Fruit fly (Drosophila melanogaster): ENCODE measurements around the gene Trmt61.

Gene Trmt61

dm6 chr3R:26081380-26081991 is 22.2 kb downstream of the Trmt61 start:
- TF ChIP-seq az2 (GFP tag; optimal IDR thresholded peaks at IDR 0.05) (peak; percentile 52), CG30431 (GFP tag; optimal IDR thresholded peaks at IDR 0.05) (peak; percentile 2), CG11247 (GFP tag; IDR thresholded peaks at IDR 0.05) (0 out of 2 replicates have a peak, but pooled peaks have one; percentile 29), CG10267 (tag; optimal IDR thresholded peaks at IDR 0.05) (peak; percentile 65), bowl (GFP tag; IDR thresholded peaks at IDR 0.05) (no peak), ap (GFP tag; IDR thresholded peaks at IDR 0.05) (0 out of 2 replicates have a peak, but pooled peaks have one; percentile 18), CG12769 (tag; optimal IDR thresholded peaks at IDR 0.05) (peak; percentile 2), unc-4 (GFP tag; IDR thresholded peaks at IDR 0.05; ENCODE audit: partially characterized antibody) (no peak), kay (GFP tag; optimal IDR thresholded peaks at IDR 0.05) (peak; percentile 53), dpn (GFP tag; optimal IDR thresholded peaks at IDR 0.05) (no peak), Asciz (GFP tag; optimal IDR thresholded peaks at IDR 0.05) (peak; percentile 50), CG7556 (GFP tag; optimal IDR thresholded peaks at IDR 0.05) (no peak), CkIIα-i1 (GFP tag; IDR thresholded peaks at IDR 0.05) (no peak), croc (GFP tag; conservative IDR thresholded peaks at IDR 0.05) (peak; percentile 52; the same call in 2 of the 3 replicates), zfh1 (GFP tag; IDR thresholded peaks at IDR 0.05) (peak; percentile 75), pan (optimal IDR thresholded peaks at IDR 0.05) (no peak), pan (GFP tag; optimal IDR thresholded peaks at IDR 0.05 in 1 of 2, IDR thresholded peaks at IDR 0.05 in 1 of 2) (peak in 1 of 2 experiments; percentile 61), unpg (GFP tag; optimal IDR thresholded peaks at IDR 0.05) (peak; percentile 71), Drgx (GFP tag; IDR thresholded peaks at IDR 0.05) (0 out of 2 replicates have a peak, but pooled peaks have one; percentile 38), ac (GFP tag; optimal IDR thresholded peaks at IDR 0.05) (no peak), CG17802 (tag; optimal IDR thresholded peaks at IDR 0.05) (peak; percentile 8), zen (tag; optimal IDR thresholded peaks at IDR 0.05) (peak; percentile 37), Ada2b (GFP tag; IDR thresholded peaks at IDR 0.05) (peak; percentile 39; the same call in 1 of the 2 replicates), crp (GFP tag; optimal IDR thresholded peaks at IDR 0.05) (no peak), wor (GFP tag; IDR thresholded peaks at IDR 0.05) (peak; percentile 41; the same call in 1 of the 2 replicates), da (GFP tag; optimal IDR thresholded peaks at IDR 0.05) (no peak), sisA (GFP tag; IDR thresholded peaks at IDR 0.05) (peak; percentile 47; the same call in 1 of the 2 replicates), eve (GFP tag; optimal IDR thresholded peaks at IDR 0.05) (no peak), CG34224 (GFP tag; IDR thresholded peaks at IDR 0.05; ENCODE audit: partially characterized antibody) (no peak), CG2116 (GFP tag; optimal IDR thresholded peaks at IDR 0.05) (no peak), YL-1 (GFP tag; optimal IDR thresholded peaks at IDR 0.05) (no peak), CG31441 (GFP tag; IDR thresholded peaks at IDR 0.05) (peak; percentile 77), Stat92E (GFP tag; optimal IDR thresholded peaks at IDR 0.05) (no peak), Jarid2 (GFP tag; optimal IDR thresholded peaks at IDR 0.05) (no peak), cas (GFP tag; IDR thresholded peaks at IDR 0.05) (no peak), nerfin-2 (GFP tag; IDR thresholded peaks at IDR 0.05; ENCODE audit: partially characterized antibody) (no peak), z (GFP tag; IDR thresholded peaks at IDR 0.05) (no peak), CG17612 (GFP tag; IDR thresholded peaks at IDR 0.05) (no peak), ssp (GFP tag; IDR thresholded peaks at IDR 0.05) (0 out of 2 replicates have a peak, but pooled peaks have one; percentile 30), crol (GFP tag; IDR thresholded peaks at IDR 0.05) (peak; percentile 33; the same call in 1 of the 2 replicates), Xbp1 (GFP tag; optimal IDR thresholded peaks at IDR 0.05) (peak; percentile 47), CG6791 (GFP tag; IDR thresholded peaks at IDR 0.05; ENCODE audit: partially characterized antibody) (no peak), H2.0 (GFP tag; IDR thresholded peaks at IDR 0.05) (peak; percentile 50), CG3847 (GFP tag; IDR thresholded peaks at IDR 0.05) (peak; percentile 22; the same call in 1 of the 2 replicates), CG17568 (GFP tag; optimal IDR thresholded peaks at IDR 0.05) (peak; percentile 30), her (GFP tag; optimal IDR thresholded peaks at IDR 0.05) (no peak), hb (GFP tag; IDR thresholded peaks at IDR 0.05; ENCODE audit: partially characterized antibody) (no peak), CG14860 (GFP tag; IDR thresholded peaks at IDR 0.05; ENCODE audit: partially characterized antibody) (no peak), CG13775 (GFP tag; optimal IDR thresholded peaks at IDR 0.05) (peak; percentile 44)
